Fruit fly (Drosophila melanogaster) whole organism, embryonic: ENCODE data around the gene CG33641.

Experiments
- ATbp ChIP-seq: fragments of 200-800 bp; sonication (Bioruptor generic); optimal IDR thresholded peaks from 2 replicates; lab custom pipeline; 2017; ENCODE audit warnings: missing biosample characterization, mild to moderate bottlenecking, missing genetic modification characterization, missing genetic modification reagents
- BEAF-32 ChIP-seq: fragments of 200-800 bp; sonication (Bioruptor generic); optimal IDR thresholded peaks from 3 replicates; lab custom pipeline; 2017; ENCODE audit warnings: missing biosample characterization, missing genetic modification characterization, mild to moderate bottlenecking, moderate library complexity, missing genetic modification reagents
- CG10959 ChIP-seq: fragments of 200-800 bp; sonication (Bioruptor generic); IDR thresholded peaks from 2 replicates; pipeline ENCODE4 v1.3.6; 2022; ENCODE audit warnings: missing biosample characterization, missing genetic modification characterization
- CG11456 ChIP-seq: fragments of 200-800 bp; sonication (Bioruptor generic); IDR thresholded peaks from 3 replicates; pipeline ENCODE4 v1.3.6; 2022; ENCODE audit warnings: missing biosample characterization, missing genetic modification characterization
- CG13424 ChIP-seq: fragments of 200-800 bp; sonication (Bioruptor generic); optimal IDR thresholded peaks from 2 replicates; lab custom pipeline; 2019; ENCODE audit warnings: missing biosample characterization, mild to moderate bottlenecking, missing genetic modification characterization, moderate library complexity
- CG13624 ChIP-seq: fragments of 200-800 bp; sonication (Bioruptor generic); optimal IDR thresholded peaks from 2 replicates; lab custom pipeline; 2016; ENCODE audit warnings: missing biosample characterization, missing genetic modification characterization
- CG14441 ChIP-seq: fragments of 200-800 bp; sonication (Bioruptor generic); IDR thresholded peaks from 2 replicates; pipeline ENCODE4 v1.3.6; 2022; ENCODE audit warnings: missing biosample characterization, missing genetic modification characterization
- CG15696 ChIP-seq: fragments of 200-800 bp; sonication (Bioruptor generic); optimal IDR thresholded peaks from 2 replicates; lab custom pipeline; 2019; ENCODE audit warnings: missing biosample characterization, mild to moderate bottlenecking, missing genetic modification characterization, moderate library complexity
- CG17361 ChIP-seq: fragments of 200-800 bp; sonication (Bioruptor generic); IDR thresholded peaks from 3 replicates; pipeline ENCODE4 v1.3.6; 2022; ENCODE audit warnings: missing biosample characterization, missing genetic modification characterization
- CG17829 ChIP-seq: fragments of 200-800 bp; optimal IDR thresholded peaks from 2 replicates; lab custom pipeline; 2019; ENCODE audit warnings: missing biosample characterization, mild to moderate bottlenecking, missing genetic modification characterization, moderate library complexity
- CG1792 ChIP-seq: fragments of 200-800 bp; sonication (Bioruptor generic); optimal IDR thresholded peaks from 2 replicates; lab custom pipeline; 2016; ENCODE audit warnings: missing biosample characterization, missing genetic modification characterization
- CG18764 ChIP-seq: fragments of 200-800 bp; sonication (Bioruptor generic); optimal IDR thresholded peaks from 3 replicates; lab custom pipeline; 2016; ENCODE audit warnings: missing biosample characterization, missing genetic modification characterization
- CG2889 ChIP-seq: fragments of 200-800 bp; sonication (Bioruptor generic); IDR thresholded peaks from 3 replicates; pipeline ENCODE4 v1.3.6; 2022; ENCODE audit warnings: missing biosample characterization, missing genetic modification characterization
- CG3847 ChIP-seq: fragments of 200-800 bp; sonication (Bioruptor generic); IDR thresholded peaks from 2 replicates; pipeline ENCODE4 v1.3.6; 2022; ENCODE audit warnings: missing biosample characterization, missing genetic modification characterization
- CG5245 ChIP-seq: fragments of 200-800 bp; sonication (Bioruptor generic); optimal IDR thresholded peaks from 3 replicates; lab custom pipeline; 2016; ENCODE audit warnings: missing biosample characterization, missing genetic modification characterization
- CG6272 ChIP-seq: fragments of 200-800 bp; sonication (Bioruptor generic); IDR thresholded peaks from 2 replicates; pipeline ENCODE4 v1.3.6; 2022; ENCODE audit warnings: missing biosample characterization, missing genetic modification characterization
- CG7556 ChIP-seq: fragments of 200-800 bp; sonication (Bioruptor generic); optimal IDR thresholded peaks from 2 replicates; lab custom pipeline; 2017; ENCODE audit warnings: missing biosample characterization, mild to moderate bottlenecking, missing genetic modification characterization
- CG9609 ChIP-seq: fragments of 200-800 bp; sonication (Bioruptor generic); optimal IDR thresholded peaks from 3 replicates; lab custom pipeline; 2016; ENCODE audit warnings: missing biosample characterization, missing genetic modification characterization
- CkIIα-i1 ChIP-seq: fragments of 200-800 bp; sonication (Bioruptor generic); IDR thresholded peaks from 2 replicates; pipeline ENCODE4 v1.3.6; 2022; ENCODE audit warnings: missing biosample characterization, missing genetic modification characterization
- Deaf1 ChIP-seq: fragments of 200-800 bp; optimal IDR thresholded peaks from 3 replicates; lab custom pipeline; 2019; ENCODE audit warnings: missing biosample characterization, mild to moderate bottlenecking, missing genetic modification characterization, moderate library complexity
- Doc2 ChIP-seq: fragments of 200-800 bp; sonication (Bioruptor generic); IDR thresholded peaks from 2 replicates; pipeline ENCODE4 v1.3.6; 2022; ENCODE audit warnings: missing biosample characterization, missing genetic modification characterization
- E2f2 ChIP-seq: fragments of 200-800 bp; sonication (Bioruptor generic); IDR thresholded peaks from 2 replicates; pipeline ENCODE4 v1.3.6; 2022; ENCODE audit warnings: missing biosample characterization, missing genetic modification characterization
- HHEX ChIP-seq: fragments of 200-800 bp; sonication (Bioruptor generic); optimal IDR thresholded peaks from 3 replicates; lab custom pipeline; 2017; ENCODE audit warnings: missing biosample characterization, mild to moderate bottlenecking, missing genetic modification characterization, missing genetic modification reagents
- HLHmδ ChIP-seq: fragments of 200-800 bp; sonication (Bioruptor generic); optimal IDR thresholded peaks from 2 replicates; lab custom pipeline; 2018; ENCODE audit warnings: missing biosample characterization, mild to moderate bottlenecking, missing genetic modification characterization, moderate library complexity
- Hmr ChIP-seq: fragments of 200-800 bp; sonication (Bioruptor generic); optimal IDR thresholded peaks from 3 replicates; lab custom pipeline; 2017; ENCODE audit warnings: mild to moderate bottlenecking, missing biosample characterization, missing genetic modification reagents, missing genetic modification characterization
- MESR4 ChIP-seq: fragments of 200-800 bp; sonication (Bioruptor generic); optimal IDR thresholded peaks from 2 replicates; lab custom pipeline; 2018; ENCODE audit warnings: missing biosample characterization, mild to moderate bottlenecking, missing genetic modification characterization, moderate library complexity
- Mrtf ChIP-seq: fragments of 200-800 bp; sonication (Bioruptor generic); IDR thresholded peaks from 3 replicates; pipeline ENCODE4 v1.3.6; 2022; ENCODE audit warnings: missing biosample characterization, missing genetic modification characterization
- Rx ChIP-seq: fragments of 200-800 bp; sonication (Bioruptor generic); IDR thresholded peaks from 2 replicates; pipeline ENCODE4 v1.3.6; 2022; ENCODE audit warnings: missing biosample characterization, missing genetic modification characterization
- Sry-δ ChIP-seq: fragments of 200-800 bp; sonication (Bioruptor generic); optimal IDR thresholded peaks from 2 replicates; lab custom pipeline; 2016; ENCODE audit warnings: missing biosample characterization, missing genetic modification characterization
- Vsx1 ChIP-seq: fragments of 200-800 bp; sonication (Bioruptor generic); optimal IDR thresholded peaks from 2 replicates; lab custom pipeline; 2017; ENCODE audit warnings: missing biosample characterization, mild to moderate bottlenecking, missing genetic modification characterization, missing genetic modification reagents
- ap ChIP-seq: fragments of 200-800 bp; sonication (Bioruptor generic); IDR thresholded peaks from 2 replicates; pipeline ENCODE4 v1.3.6; 2022; ENCODE audit warnings: missing biosample characterization, missing genetic modification characterization
- bbx ChIP-seq: fragments of 200-800 bp; sonication (Bioruptor generic); IDR thresholded peaks from 2 replicates; pipeline ENCODE4 v1.3.6; 2022; ENCODE audit warnings: missing biosample characterization, missing genetic modification characterization; ENCODE audit not compliant: partially characterized antibody
- croc ChIP-seq: fragments of 200-800 bp; sonication (Bioruptor generic); conservative IDR thresholded peaks from 3 replicates; pipeline ENCODE4 v1.3.6; 2022; ENCODE audit warnings: missing biosample characterization, missing genetic modification characterization
- ftz-f1 ChIP-seq: fragments of 200-800 bp; sonication (Bioruptor generic); optimal IDR thresholded peaks from 2 replicates; lab custom pipeline; 2016; ENCODE audit warnings: missing biosample characterization, missing genetic modification characterization
- gro ChIP-seq: fragments of 200-800 bp; sonication (Bioruptor generic); optimal IDR thresholded peaks from 2 replicates; lab custom pipeline; 2016; ENCODE audit warnings: missing biosample characterization, missing genetic modification characterization
- gt ChIP-seq: fragments of 200-800 bp; sonication (Bioruptor generic); IDR thresholded peaks from 2 replicates; pipeline ENCODE4 v1.3.6; 2022; ENCODE audit warnings: missing biosample characterization, missing genetic modification characterization
- pnt ChIP-seq: fragments of 200-800 bp; sonication (Bioruptor generic); optimal IDR thresholded peaks from 3 replicates; lab custom pipeline; 2016; ENCODE audit warnings: missing biosample characterization, missing genetic modification characterization
- run ChIP-seq: fragments of 200-800 bp; sonication (Bioruptor generic); optimal IDR thresholded peaks from 3 replicates; lab custom pipeline; 2018; ENCODE audit warnings: missing biosample characterization, mild to moderate bottlenecking, missing genetic modification characterization
- sc ChIP-seq, 3 experiments: fragments of >200 bp in 2 of 3; fragments of 200-800 bp in 1 of 3; sonication (Bioruptor generic) in 1 of 3; optimal IDR thresholded peaks; 2 replicates in 2 of 3; 3 replicates in 1 of 3; lab custom pipeline; 2017; ENCODE audit warnings: mild to moderate bottlenecking in 1 of 3, missing biosample characterization in 1 of 3, missing genetic modification characterization in 1 of 3, missing genetic modification reagents in 1 of 3
- sens-2 ChIP-seq: fragments of 200-800 bp; sonication (Bioruptor generic); IDR thresholded peaks from 2 replicates; pipeline ENCODE4 v1.3.6; 2022; ENCODE audit warnings: missing biosample characterization, missing genetic modification characterization
- shn ChIP-seq: fragments of 200-800 bp; sonication (Bioruptor generic); optimal IDR thresholded peaks from 3 replicates; lab custom pipeline; 2016; ENCODE audit warnings: missing biosample characterization, missing genetic modification characterization
- sob ChIP-seq: fragments of 200-800 bp; sonication (Bioruptor generic); IDR thresholded peaks from 2 replicates; pipeline ENCODE4 v1.3.6; 2022; ENCODE audit warnings: missing biosample characterization, missing genetic modification characterization
- stc ChIP-seq: fragments of 200-800 bp; sonication (Bioruptor generic); IDR thresholded peaks from 2 replicates; pipeline ENCODE4 v1.3.6; 2022; ENCODE audit warnings: missing biosample characterization, missing genetic modification characterization
- sug ChIP-seq: fragments of 200-800 bp; optimal IDR thresholded peaks from 2 replicates; lab custom pipeline; 2019; ENCODE audit warnings: missing biosample characterization, mild to moderate bottlenecking, missing genetic modification characterization, moderate library complexity
- tna ChIP-seq: fragments of 200-800 bp; sonication (Bioruptor generic); IDR thresholded peaks from 2 replicates; pipeline ENCODE4 v1.3.6; 2022; ENCODE audit warnings: missing biosample characterization, missing genetic modification characterization; ENCODE audit not compliant: partially characterized antibody
- trh ChIP-seq: fragments of 200-800 bp; sonication (Bioruptor generic); optimal IDR thresholded peaks from 2 replicates; lab custom pipeline; 2016; ENCODE audit warnings: missing biosample characterization, missing genetic modification characterization
- twi ChIP-seq: fragments of 200-800 bp; optimal IDR thresholded peaks from 2 replicates; lab custom pipeline; 2019; ENCODE audit warnings: missing biosample characterization, mild to moderate bottlenecking, missing genetic modification characterization, moderate library complexity
- wor ChIP-seq: fragments of 200-800 bp; sonication (Bioruptor generic); IDR thresholded peaks from 2 replicates; pipeline ENCODE4 v1.3.6; 2022; ENCODE audit warnings: missing biosample characterization, missing genetic modification characterization

Gene CG33641

dm6 chr2L:13513331-13514261 is 15.2 kb upstream of the CG33641 start (continued):
- TF ChIP-seq trh (GFP tag; lab: Kevin White, UChicago): no peak
- no peak for TF ChIP-seq sens-2
- TF ChIP-seq bbx (GFP tag; lab: Robert Waterston, UW): no peak
- peak; percentile 74 for TF ChIP-seq HHEX (GFP tag; lab: Kevin White, UChicago)
- TF ChIP-seq gro (GFP tag; lab: Kevin White, UChicago): peak; percentile 72
- TF ChIP-seq CG13424 (tag; lab: Kevin White, UChicago): peak; percentile 49
- TF ChIP-seq Rx (GFP tag; lab: Robert Waterston, UW): peak; percentile 55
- TF ChIP-seq CG17361 (GFP tag; lab: Robert Waterston, UW): peak; percentile 75
- TF ChIP-seq CG17829 (tag; lab: Kevin White, UChicago): peak; percentile 62
- TF ChIP-seq Doc2 (GFP tag; lab: Robert Waterston, UW): peak; percentile 34; the same call in 1 of the 2 replicates
- TF ChIP-seq CG18764 (GFP tag; lab: Kevin White, UChicago): peak; percentile 29
- TF ChIP-seq CkIIα-i1 (GFP tag; lab: Robert Waterston, UW): no peak
- TF ChIP-seq CG14441 (GFP tag; lab: Robert Waterston, UW): peak; percentile 80
- TF ChIP-seq HLHmδ (GFP tag; lab: Kevin White, UChicago): peak; percentile 86
- no peak for TF ChIP-seq Vsx1 (GFP tag; lab: Kevin White, UChicago)
- TF ChIP-seq sug: peak; percentile 28
- TF ChIP-seq CG10959 (GFP tag; lab: Robert Waterston, UW): 0 out of 2 replicates have a peak, but pooled peaks have one; percentile 20
- peak; percentile 70 for TF ChIP-seq stc (GFP tag; lab: Robert Waterston, UW)
- TF ChIP-seq Hmr (GFP tag; lab: Kevin White, UChicago): peak; percentile 47
- peak; percentile 22 for TF ChIP-seq Sry-δ (GFP tag; lab: Kevin White, UChicago)
- no peak for TF ChIP-seq run
- TF ChIP-seq CG13624 (GFP tag; lab: Kevin White, UChicago): peak; percentile 62
- no peak for TF ChIP-seq gt (GFP tag; lab: Robert Waterston, UW)
- TF ChIP-seq tna (GFP tag; lab: Robert Waterston, UW): no peak
- TF ChIP-seq wor (GFP tag; lab: Robert Waterston, UW): peak; percentile 34; the same call in 1 of the 2 replicates
- peak; percentile 74 for TF ChIP-seq CG3847 (GFP tag; lab: Robert Waterston, UW)
- TF ChIP-seq ap: peak; percentile 64
- TF ChIP-seq ftz-f1 (GFP tag; lab: Kevin White, UChicago): no peak
- TF ChIP-seq croc (GFP tag; lab: Robert Waterston, UW): 0 out of 3 replicates have a peak, but pooled peaks have one; percentile 19
- TF ChIP-seq CG5245: peak; percentile 44
- no peak for TF ChIP-seq sc (optimal IDR thresholded peaks at IDR 0.05; lab: Kevin White, UChicago)
- TF ChIP-seq sc (GFP tag; optimal IDR thresholded peaks at IDR 0.05; lab: Kevin White, UChicago): no peak
- TF ChIP-seq Deaf1: peak; percentile 74
- TF ChIP-seq CG1792 (GFP tag; lab: Kevin White, UChicago): peak; percentile 3
- TF ChIP-seq CG6272 (GFP tag; lab: Robert Waterston, UW): peak; percentile 61; the same call in 1 of the 2 replicates
- no peak for TF ChIP-seq E2f2 (GFP tag; lab: Robert Waterston, UW)
- peak; percentile 58 for TF ChIP-seq pnt (GFP tag; lab: Kevin White, UChicago)
- peak; percentile 54 for TF ChIP-seq CG9609
- peak; percentile 74 for TF ChIP-seq CG7556 (GFP tag; lab: Kevin White, UChicago)
- TF ChIP-seq ATbp (GFP tag; lab: Kevin White, UChicago): peak; percentile 41
- no peak for TF ChIP-seq twi
- peak; percentile 81 for TF ChIP-seq sob (GFP tag; lab: Robert Waterston, UW)
- peak; percentile 86 for TF ChIP-seq CG11456
- TF ChIP-seq CG15696 (tag; lab: Kevin White, UChicago): peak; percentile 15
- peak; percentile 71; the same call in 2 of the 3 replicates for TF ChIP-seq Mrtf (GFP tag; lab: Robert Waterston, UW)
- peak; percentile 57; the same call in 2 of the 3 replicates for TF ChIP-seq CG2889 (GFP tag; lab: Robert Waterston, UW)
- no peak for TF ChIP-seq MESR4 (GFP tag; lab: Kevin White, UChicago)
- peak; percentile 70 for TF ChIP-seq shn (GFP tag; lab: Kevin White, UChicago)
- TF ChIP-seq BEAF-32: no peak
